Worm (Caenorhabditis elegans): Measurements from ENCODE around the gene rgef-1.

rgef-1 gene

ce11 chrV:9568707-9569106, 7.2 kb upstream of the rgef-1 start, which contains the start of gene F25B3.4:
TSS of gene F25B3.4 (minus strand) at chrV:9568807.
- TF ChIP-seq nhr-11 (tag; optimal IDR thresholded peaks at IDR 0.05) (no peak), nhr-6 (tag; optimal IDR thresholded peaks at IDR 0.05) (no peak), zfp-3 (GFP tag; conservative IDR thresholded peaks at IDR 0.05) (no peak), T26A8.4 (GFP tag; IDR thresholded peaks at IDR 0.05) (no peak), hmg-1.1 (GFP tag; IDR thresholded peaks at IDR 0.05) (no peak), nhr-76 (tag; optimal IDR thresholded peaks at IDR 0.05) (no peak), lin-39 (tag; optimal IDR thresholded peaks at IDR 0.05) (no peak), ceh-20 (GFP tag; IDR thresholded peaks at IDR 0.05) (no peak)

ce11 chrV:9563585-9563984, 2.1 kb upstream of the rgef-1 start:
- peak in 1 of 2 experiments; percentile 82 for TF ChIP-seq unc-62 (GFP tag; optimal IDR thresholded peaks at IDR 0.05 in 1 of 2)
- TF ChIP-seq unc-62 (tag; optimal IDR thresholded peaks at IDR 0.05), result no peak
- TF ChIP-seq lin-15B (tag; optimal IDR thresholded peaks at IDR 0.05), result no peak
- 0 out of 2 replicates have a peak, but pooled peaks have one; percentile 35 for TF ChIP-seq ctbp-1 (GFP tag; IDR thresholded peaks at IDR 0.05)
- TF ChIP-seq fkh-10 (GFP tag; optimal IDR thresholded peaks at IDR 0.05), result peak; percentile 34

ce11 chrV:9556668-9557067, 4.8 kb downstream of the rgef-1 start:
- TF ChIP-seq ces-1 (GFP tag; optimal IDR thresholded peaks at IDR 0.05) (no peak), zip-11 (GFP tag; IDR thresholded peaks at IDR 0.05) (no peak), unc-62 (GFP tag; optimal IDR thresholded peaks at IDR 0.05 in 1 of 2) (peak in 1 of 2 experiments; percentile 94), unc-62 (tag; optimal IDR thresholded peaks at IDR 0.05) (no peak), php-3 (GFP tag; IDR thresholded peaks at IDR 0.05) (no peak), Y5F2A.4 (GFP tag; optimal IDR thresholded peaks at IDR 0.05) (no peak)

- no peak for TF ChIP-seq dmd-8 (GFP tag; IDR thresholded peaks at IDR 0.05)
- 0 out of 2 replicates have a peak, but pooled peaks have one; percentile 33 for TF ChIP-seq ctbp-1 (GFP tag; IDR thresholded peaks at IDR 0.05)
- no peak for TF ChIP-seq lin-29 (GFP tag; IDR thresholded peaks at IDR 0.05)
- TF ChIP-seq mxl-3 (GFP tag; optimal IDR thresholded peaks at IDR 0.05), result peak; percentile 21
- no peak for TF ChIP-seq php-3 (GFP tag; IDR thresholded peaks at IDR 0.05)
- no peak for TF ChIP-seq nhr-111 (GFP tag; optimal IDR thresholded peaks at IDR 0.05)
- no peak for TF ChIP-seq ztf-7 (tag; optimal IDR thresholded peaks at IDR 0.05)
- TF ChIP-seq zfp-3 (GFP tag; conservative IDR thresholded peaks at IDR 0.05), result no peak
- no peak for TF ChIP-seq tag-97 (GFP tag; IDR thresholded peaks at IDR 0.05)
- TF ChIP-seq daf-19 (GFP tag; conservative IDR thresholded peaks at IDR 0.05), result no peak
- TF ChIP-seq ces-1 (GFP tag; optimal IDR thresholded peaks at IDR 0.05), result peak; percentile 26
- no peak for TF ChIP-seq F49E8.2 (tag; optimal IDR thresholded peaks at IDR 0.05; ENCODE audit: borderline replicate concordance)
- no peak for TF ChIP-seq ceh-20 (GFP tag; IDR thresholded peaks at IDR 0.05)
- TF ChIP-seq jun-1 (tag; optimal IDR thresholded peaks at IDR 0.05), result no peak
- TF ChIP-seq dve-1 (tag; optimal IDR thresholded peaks at IDR 0.05; ENCODE audit: insufficient read depth), result no peak
- TF ChIP-seq T26A8.4 (GFP tag; IDR thresholded peaks at IDR 0.05), result no peak
- TF ChIP-seq lsy-2 (tag; optimal IDR thresholded peaks at IDR 0.05), result no peak
- TF ChIP-seq D1046.2 (GFP tag; IDR thresholded peaks at IDR 0.05), result no peak
These were observed 11.2 kb downstream of the rgef-1 start, which contains the start of gene ehbp-1 for ce11 chrV:9550313-9550712. TSS of gene ehbp-1 (plus strand) at chrV:9550644.

- 0 out of 2 replicates have a peak, but pooled peaks have one; percentile 38 for TF ChIP-seq dmd-9 (GFP tag; IDR thresholded peaks at IDR 0.05)
- TF ChIP-seq rbr-2 (tag; optimal IDR thresholded peaks at IDR 0.05), result no peak
- no peak for TF ChIP-seq F10B5.3 (tag; optimal IDR thresholded peaks at IDR 0.05)
- TF ChIP-seq unc-39 (tag; optimal IDR thresholded peaks at IDR 0.05), result no peak
- TF ChIP-seq hif-1 (tag; optimal IDR thresholded peaks at IDR 0.05), result no peak
- no peak for TF ChIP-seq Y105C5A.15 (GFP tag; IDR thresholded peaks at IDR 0.05)
- no peak for TF ChIP-seq ceh-28 (tag; optimal IDR thresholded peaks at IDR 0.05)
- TF ChIP-seq snpc-4 (tag; optimal IDR thresholded peaks at IDR 0.05), result no peak
- TF ChIP-seq lsy-2 (tag; optimal IDR thresholded peaks at IDR 0.05), result peak in 1 of 2 experiments; percentile 84
- TF ChIP-seq pqm-1 (tag; optimal IDR thresholded peaks at IDR 0.05), result no peak
- no peak for TF ChIP-seq attf-4 (tag; optimal IDR thresholded peaks at IDR 0.05)
- no peak for TF ChIP-seq ama-1 (optimal IDR thresholded peaks at IDR 0.05)
- TF ChIP-seq aha-1 (tag), result peak; percentile 94
- no peak for TF ChIP-seq Y5F2A.4 (GFP tag; optimal IDR thresholded peaks at IDR 0.05)
- no peak for TF ChIP-seq mdt-29 (GFP tag; IDR thresholded peaks at IDR 0.05)
- TF ChIP-seq skn-1 (tag; optimal IDR thresholded peaks at IDR 0.05), result no peak
- no peak for TF ChIP-seq nhr-237 (tag; optimal IDR thresholded peaks at IDR 0.05)
- TF ChIP-seq lin-38 (GFP tag; IDR thresholded peaks at IDR 0.05), result peak; percentile 98
- TF ChIP-seq ctbp-1 (GFP tag; IDR thresholded peaks at IDR 0.05), result no peak
- no peak for TF ChIP-seq daf-12 (tag; optimal IDR thresholded peaks at IDR 0.05)
These were observed 12.0 kb downstream of the rgef-1 start, which contains the start of gene nstp-10 for ce11 chrV:9549459-9549858. TSS of gene nstp-10 (minus strand) at chrV:9549836.

Data from whole organism, L4 larva.